Worm (Caenorhabditis elegans) whole organism, L4 larva: Measurements from ENCODE around the gene str-155.
A peak's percentile ranks its signal among the peaks of the same experiment; 100 is the strongest.

Experiments
- D1046.2 ChIP-seq: fragments of 200-800 bp; sonication (Bioruptor generic); IDR thresholded peaks from 2 replicates; pipeline ENCODE4 v1.3.6; 2022; ENCODE audit warnings: missing genetic modification characterization, missing compliant biosample characterization
- F10B5.3 ChIP-seq: sonication (generic microtip); optimal IDR thresholded peaks from 2 replicates; lab custom pipeline; 2016; ENCODE audit warnings: mild to moderate bottlenecking, missing genetic modification characterization, missing compliant biosample characterization
- F26F4.8 ChIP-seq: fragments of 200-800 bp; sonication (Bioruptor generic); conservative IDR thresholded peaks from 2 replicates; pipeline ENCODE4 v1.3.6; 2022; ENCODE audit warnings: missing genetic modification characterization, missing compliant biosample characterization
- F49E8.2 ChIP-seq: sonication (generic microtip); optimal IDR thresholded peaks from 2 replicates; lab custom pipeline; 2016; ENCODE audit warnings: missing compliant biosample characterization, mild to moderate bottlenecking, missing genetic modification characterization, borderline replicate concordance
- T20F7.1 ChIP-seq: fragments of 200-800 bp; sonication (Bioruptor generic); optimal IDR thresholded peaks from 2 replicates; lab custom pipeline; 2018; ENCODE audit warnings: mild to moderate bottlenecking, missing genetic modification characterization, missing compliant biosample characterization
- T26A8.4 ChIP-seq: fragments of 200-800 bp; sonication (Bioruptor generic); IDR thresholded peaks from 2 replicates; pipeline ENCODE4 v1.3.6; 2022; ENCODE audit warnings: missing genetic modification characterization, missing compliant biosample characterization
- ZK337.2 ChIP-seq: fragments of 200-800 bp; sonication (Bioruptor generic); IDR thresholded peaks from 2 replicates; pipeline ENCODE4 v1.3.6; 2022; ENCODE audit warnings: missing genetic modification reagents, missing genetic modification characterization, missing compliant biosample characterization
- arid-1 ChIP-seq: fragments of 200-800 bp; sonication (Bioruptor generic); conservative IDR thresholded peaks from 2 replicates; pipeline ENCODE4 v1.3.6; 2022; ENCODE audit warnings: missing genetic modification reagents, missing genetic modification characterization, missing compliant biosample characterization
- ceh-20 ChIP-seq: fragments of 200-800 bp; sonication (Bioruptor generic); IDR thresholded peaks from 2 replicates; pipeline ENCODE4 v1.3.6; 2022; ENCODE audit warnings: missing genetic modification reagents, missing genetic modification characterization, missing compliant biosample characterization
- ceh-44 ChIP-seq: fragments of 200-800 bp; sonication (Bioruptor generic); IDR thresholded peaks from 2 replicates; pipeline ENCODE4 v1.3.6; 2022; ENCODE audit warnings: missing genetic modification reagents, missing genetic modification characterization, missing compliant biosample characterization
- ceh-62 ChIP-seq: sonication (generic microtip); optimal IDR thresholded peaks from 2 replicates; lab custom pipeline; 2017; ENCODE audit warnings: missing biosample characterization, missing genetic modification characterization
- ceh-82 ChIP-seq: sonication (generic microtip); optimal IDR thresholded peaks from 2 replicates; lab custom pipeline; 2017; ENCODE audit warnings: missing biosample characterization, missing genetic modification characterization
- ctbp-1 ChIP-seq: fragments of 200-800 bp; sonication (Bioruptor generic); IDR thresholded peaks from 2 replicates; pipeline ENCODE4 v1.3.6; 2022; ENCODE audit warnings: missing genetic modification reagents, missing genetic modification characterization, missing compliant biosample characterization
- daf-19 ChIP-seq: fragments of 200-800 bp; sonication (Bioruptor generic); conservative IDR thresholded peaks from 2 replicates; pipeline ENCODE4 v1.3.6; 2022; ENCODE audit warnings: missing genetic modification characterization, missing compliant biosample characterization
- dmd-6 ChIP-seq: fragments of 200-800 bp; sonication (Bioruptor generic); IDR thresholded peaks from 2 replicates; pipeline ENCODE4 v1.3.6; 2022; ENCODE audit warnings: missing genetic modification reagents, missing genetic modification characterization, missing compliant biosample characterization
- dmd-8 ChIP-seq: fragments of 200-800 bp; sonication (Bioruptor generic); IDR thresholded peaks from 2 replicates; pipeline ENCODE4 v1.3.6; 2022; ENCODE audit warnings: missing genetic modification characterization, missing compliant biosample characterization
- dpl-1 ChIP-seq: fragments of 150-350 bp; optimal IDR thresholded peaks from 2 replicates; lab custom pipeline; 2014; ENCODE audit warnings: missing biosample characterization, missing genetic modification reagents, missing genetic modification characterization
- dve-1 ChIP-seq: sonication (generic microtip); optimal IDR thresholded peaks from 2 replicates; lab custom pipeline; 2017; ENCODE audit warnings: antibody characterized with exemption, mild to moderate bottlenecking, missing genetic modification characterization, missing compliant biosample characterization; ENCODE audit not compliant: insufficient read depth
- egl-43 ChIP-seq: fragments of 200-800 bp; sonication (Bioruptor generic); IDR thresholded peaks from 2 replicates; pipeline ENCODE4 v1.3.6; 2022; ENCODE audit warnings: missing genetic modification reagents, missing genetic modification characterization, missing compliant biosample characterization
- hlh-30 ChIP-seq: sonication (generic microtip); optimal IDR thresholded peaks from 2 replicates; lab custom pipeline; 2017; ENCODE audit warnings: antibody characterized with exemption, mild to moderate bottlenecking, missing genetic modification characterization, missing compliant biosample characterization; ENCODE audit not compliant: insufficient read depth
- lim-7 ChIP-seq: fragments of 200-800 bp; sonication (Bioruptor generic); IDR thresholded peaks from 2 replicates; pipeline ENCODE4 v1.3.6; 2022; ENCODE audit warnings: missing genetic modification characterization, missing compliant biosample characterization
- lin-1 ChIP-seq: fragments of 200-800 bp; sonication (Bioruptor generic); IDR thresholded peaks from 2 replicates; pipeline ENCODE4 v1.3.6; 2022; ENCODE audit warnings: missing genetic modification reagents, missing genetic modification characterization, missing compliant biosample characterization
- lin-29 ChIP-seq: fragments of 200-800 bp; sonication (Bioruptor generic); IDR thresholded peaks from 2 replicates; pipeline ENCODE4 v1.3.6; 2022; ENCODE audit warnings: missing genetic modification reagents, missing genetic modification characterization, missing compliant biosample characterization
- lin-38 ChIP-seq: fragments of 200-800 bp; sonication (Bioruptor generic); IDR thresholded peaks from 2 replicates; pipeline ENCODE4 v1.3.6; 2022; ENCODE audit warnings: missing genetic modification reagents, missing genetic modification characterization, missing compliant biosample characterization
- lin-39 ChIP-seq: fragments of 150-350 bp; optimal IDR thresholded peaks from 2 replicates; lab custom pipeline; 2014; ENCODE audit warnings: missing biosample characterization, missing genetic modification reagents, missing genetic modification characterization
- lsy-2 ChIP-seq, 2 experiments: fragments of 150-350 bp in 1 of 2; sonication (generic microtip) in 1 of 2; optimal IDR thresholded peaks; 2 replicates each; lab custom pipeline; 2014 to 2017; ENCODE audit warnings: missing biosample characterization in 2 of 2, missing genetic modification characterization in 2 of 2
- madf-5 ChIP-seq, 2 experiments: fragments of 200-800 bp; sonication (Bioruptor generic); IDR thresholded peaks; 2 replicates each; pipeline ENCODE4 v1.3.6; 2022; ENCODE audit warnings: missing compliant biosample characterization in 2 of 2, missing genetic modification characterization in 2 of 2
- mdt-29 ChIP-seq: fragments of 200-800 bp; sonication (Bioruptor generic); IDR thresholded peaks from 2 replicates; pipeline ENCODE4 v1.3.6; 2022; ENCODE audit warnings: missing genetic modification reagents, missing genetic modification characterization, missing compliant biosample characterization
- mes-2 ChIP-seq: sonication (generic microtip); optimal IDR thresholded peaks from 2 replicates; lab custom pipeline; 2016; ENCODE audit warnings: missing genotype, mild to moderate bottlenecking, missing genetic modification characterization, missing compliant biosample characterization; ENCODE audit not compliant: poor library complexity, severe bottlenecking
- mxl-2 ChIP-seq: fragments of 200-800 bp; sonication (Bioruptor generic); conservative IDR thresholded peaks from 2 replicates; pipeline ENCODE4 v1.3.6; 2022; ENCODE audit warnings: missing genetic modification reagents, missing genetic modification characterization, missing compliant biosample characterization
- mxl-3 ChIP-seq: fragments of 200-800 bp; sonication (Bioruptor generic); optimal IDR thresholded peaks from 2 replicates; lab custom pipeline; 2018; ENCODE audit warnings: mild to moderate bottlenecking, missing genetic modification characterization, missing compliant biosample characterization
- nhr-10 ChIP-seq: fragments of 150-350 bp; optimal IDR thresholded peaks from 2 replicates; lab custom pipeline; 2014; ENCODE audit warnings: missing biosample characterization, missing genetic modification characterization
- nhr-102 ChIP-seq: sonication (generic microtip); optimal IDR thresholded peaks from 2 replicates; lab custom pipeline; 2016; ENCODE audit warnings: mild to moderate bottlenecking, missing genetic modification characterization, moderate library complexity, missing compliant biosample characterization
- nhr-237 ChIP-seq: sonication (generic microtip); optimal IDR thresholded peaks from 2 replicates; lab custom pipeline; 2017; ENCODE audit warnings: missing biosample characterization, missing genetic modification characterization
- nhr-28 ChIP-seq: fragments of 150-350 bp; optimal IDR thresholded peaks from 2 replicates; lab custom pipeline; 2014; ENCODE audit warnings: missing biosample characterization, missing genetic modification characterization
- nhr-41 ChIP-seq: fragments of 200-800 bp; sonication (Bioruptor generic); IDR thresholded peaks from 2 replicates; pipeline ENCODE4 v1.3.6; 2022; ENCODE audit warnings: missing genetic modification reagents, missing genetic modification characterization, missing compliant biosample characterization
- nhr-42 ChIP-seq: fragments of 200-800 bp; sonication (Bioruptor generic); IDR thresholded peaks from 2 replicates; pipeline ENCODE4 v1.3.6; 2022; ENCODE audit warnings: missing genetic modification characterization, missing compliant biosample characterization
- nhr-6 ChIP-seq: fragments of 150-350 bp; optimal IDR thresholded peaks from 2 replicates; lab custom pipeline; 2014; ENCODE audit warnings: missing biosample characterization, missing genetic modification characterization
- nhr-76 ChIP-seq: fragments of 150-350 bp; optimal IDR thresholded peaks from 2 replicates; lab custom pipeline; 2014; ENCODE audit warnings: missing biosample characterization, missing genetic modification characterization
- nhr-77 ChIP-seq: fragments of 150-350 bp; optimal IDR thresholded peaks from 2 replicates; lab custom pipeline; 2014; ENCODE audit warnings: missing biosample characterization, missing genetic modification characterization
- pha-4 ChIP-seq, 2 experiments: fragments of 150-350 bp in 1 of 2; fragments of 200-800 bp in 1 of 2; sonication (Bioruptor generic) in 1 of 2; IDR thresholded peaks in 1 of 2; optimal IDR thresholded peaks in 1 of 2; 2 replicates each; pipeline versions ENCODE4 v1.3.6 to Lab custom; 2014 to 2022; ENCODE audit warnings: missing genetic modification characterization in 2 of 2, missing genetic modification reagents in 2 of 2, missing biosample characterization in 1 of 2, missing compliant biosample characterization in 1 of 2
- skn-1 ChIP-seq: fragments of 150-350 bp; optimal IDR thresholded peaks from 2 replicates; lab custom pipeline; 2014; ENCODE audit warnings: missing biosample characterization, missing genetic modification characterization
- snpc-1.2 ChIP-seq: fragments of 200-800 bp; sonication (Bioruptor generic); IDR thresholded peaks from 2 replicates; pipeline ENCODE4 v1.3.6; 2022; ENCODE audit warnings: missing genetic modification reagents, missing genetic modification characterization, missing compliant biosample characterization
- snpc-4 ChIP-seq: fragments of 150-350 bp; optimal IDR thresholded peaks from 2 replicates; lab custom pipeline; 2014; ENCODE audit warnings: missing biosample characterization, missing genetic modification characterization
- spr-1 ChIP-seq: sonication (generic microtip); optimal IDR thresholded peaks from 2 replicates; lab custom pipeline; 2016; ENCODE audit warnings: mild to moderate bottlenecking, missing genetic modification characterization, missing compliant biosample characterization
- unc-62 ChIP-seq, 3 experiments: fragments of 150-350 bp in 1 of 3; sonication (generic microtip); optimal IDR thresholded peaks in 2 of 3; peaks in 1 of 3; 1 replicate in 1 of 3; 2 replicates in 2 of 3; lab custom pipeline; 2014 to 2017; ENCODE audit warnings: missing biosample characterization in 3 of 3, missing genetic modification characterization in 3 of 3, missing genetic modification reagents in 3 of 3, missing genotype in 1 of 3
- zag-1 ChIP-seq: fragments of 150-350 bp; optimal IDR thresholded peaks from 2 replicates; lab custom pipeline; 2014; ENCODE audit warnings: missing biosample characterization, missing genetic modification characterization
- zfp-2 ChIP-seq: sonication (generic microtip); optimal IDR thresholded peaks from 2 replicates; lab custom pipeline; 2016; ENCODE audit warnings: mild to moderate bottlenecking, missing genetic modification characterization, missing compliant biosample characterization
- zfp-3 ChIP-seq: fragments of 200-800 bp; sonication (Bioruptor generic); conservative IDR thresholded peaks from 2 replicates; pipeline ENCODE4 v1.3.6; 2022; ENCODE audit warnings: missing genetic modification reagents, missing genetic modification characterization, missing compliant biosample characterization

str-155 gene

DNA sequence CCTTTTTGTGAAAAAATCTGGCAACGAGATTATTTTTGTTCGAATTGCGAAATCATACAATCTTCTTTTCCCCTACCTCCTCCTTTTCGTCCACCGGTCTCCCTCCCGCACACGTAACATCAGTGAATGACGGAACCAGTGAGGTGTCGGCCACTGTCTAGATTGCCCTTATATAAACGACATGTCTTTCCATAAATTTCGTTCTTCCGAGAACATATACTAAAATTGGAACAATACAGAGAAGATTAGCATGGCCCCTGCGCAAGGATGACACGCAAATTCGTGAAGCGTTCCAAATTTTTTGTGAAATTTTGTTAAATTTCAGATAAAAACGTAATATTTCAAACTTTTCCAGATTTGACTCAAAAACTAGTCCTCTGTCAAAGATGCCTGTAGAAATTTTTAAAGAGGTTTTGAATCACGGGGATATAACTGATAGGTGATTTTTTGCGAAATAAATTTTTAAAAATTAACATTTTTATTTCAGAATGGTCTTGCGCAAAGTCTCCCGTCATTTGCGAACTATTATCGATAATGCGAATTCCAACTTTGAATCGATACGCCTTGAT is 15.0 kb downstream of the str-155 start (continued):
- peak; percentile 25 for TF ChIP-seq hlh-30
- TF ChIP-seq lin-29 = no peak
- no peak for TF ChIP-seq mxl-3 (GFP tag; lab: Kevin White, UChicago)
- 0 out of 2 replicates have a peak, but pooled peaks have one; percentile 29 for TF ChIP-seq daf-19 (GFP tag; lab: Robert Waterston, UW)
- no peak for TF ChIP-seq D1046.2 (GFP tag; lab: Robert Waterston, UW)
- TF ChIP-seq zfp-2 = no peak
- TF ChIP-seq skn-1 (tag; lab: Kevin White, UChicago) = no peak
- TF ChIP-seq dmd-6 (GFP tag; lab: Robert Waterston, UW) = no peak; the same call in 1 of the 2 replicates
- no peak for TF ChIP-seq dpl-1
- no peak for TF ChIP-seq nhr-6
- no peak for TF ChIP-seq lim-7 (GFP tag; lab: Robert Waterston, UW)
- TF ChIP-seq nhr-10 (tag; lab: Kevin White, UChicago) = no peak
- TF ChIP-seq arid-1 (GFP tag; lab: Robert Waterston, UW) = no peak
- TF ChIP-seq lin-1 (GFP tag; lab: Robert Waterston, UW) = no peak
- no peak; the same call in 1 of the 2 replicates for TF ChIP-seq lin-38 (GFP tag; lab: Robert Waterston, UW)
- no peak for TF ChIP-seq nhr-237
- no peak for TF ChIP-seq ceh-82 (tag; lab: Kevin White, UChicago)
- TF ChIP-seq mes-2 = no peak
- no peak for TF ChIP-seq unc-62 (GFP tag; optimal IDR thresholded peaks at IDR 0.05 in 1 of 2; lab: Kevin White, UChicago)
- no peak for TF ChIP-seq unc-62 (tag; optimal IDR thresholded peaks at IDR 0.05; lab: Kevin White, UChicago)
- no peak for TF ChIP-seq zag-1 (tag; lab: Kevin White, UChicago)
- TF ChIP-seq T20F7.1 (GFP tag; lab: Kevin White, UChicago) = no peak
- TF ChIP-seq dve-1 (tag; lab: Kevin White, UChicago) = peak; percentile 42
- peak; percentile 37 to 50; a peak in 1 of 4 replicates for TF ChIP-seq madf-5 (GFP tag; IDR thresholded peaks at IDR 0.05; lab: Robert Waterston, UW)
- no peak for TF ChIP-seq nhr-76 (tag; lab: Kevin White, UChicago)
- peak; percentile 57 for TF ChIP-seq spr-1 (tag; lab: Kevin White, UChicago)
- no peak for TF ChIP-seq ctbp-1 (GFP tag; lab: Robert Waterston, UW)
- TF ChIP-seq egl-43 = no peak
- TF ChIP-seq ceh-44 (GFP tag; lab: Robert Waterston, UW) = peak; percentile 9; the same call in 1 of the 2 replicates
- TF ChIP-seq zfp-3 (GFP tag; lab: Robert Waterston, UW) = no peak
- TF ChIP-seq pha-4 (GFP tag; IDR thresholded peaks at IDR 0.05; lab: Robert Waterston, UW) = peak; percentile 51; the same call in 1 of the 2 replicates
- no peak for TF ChIP-seq pha-4 (tag; optimal IDR thresholded peaks at IDR 0.05; lab: Kevin White, UChicago)
- no peak for TF ChIP-seq lsy-2 (tag; optimal IDR thresholded peaks at IDR 0.05; lab: Kevin White, UChicago)
- no peak for TF ChIP-seq nhr-41 (GFP tag; lab: Robert Waterston, UW)
- TF ChIP-seq F26F4.8 (GFP tag; lab: Robert Waterston, UW) = peak; percentile 89
- no peak for TF ChIP-seq T26A8.4
- no peak for TF ChIP-seq ceh-62 (tag; lab: Kevin White, UChicago)
- peak; percentile 79 for TF ChIP-seq F49E8.2 (tag; lab: Kevin White, UChicago)
- TF ChIP-seq nhr-28 (tag; lab: Kevin White, UChicago) = no peak
- TF ChIP-seq ZK337.2 (GFP tag; lab: Robert Waterston, UW) = 0 out of 2 replicates have a peak, but pooled peaks have one; percentile 59
- TF ChIP-seq snpc-4 (tag; lab: Kevin White, UChicago) = peak; percentile 82
- TF ChIP-seq snpc-1.2 (GFP tag; lab: Robert Waterston, UW) = peak; percentile 98
- TF ChIP-seq nhr-42 = no peak
- TF ChIP-seq F10B5.3 (tag; lab: Kevin White, UChicago) = no peak
- TF ChIP-seq mxl-2 = no peak; the same call in 1 of the 2 replicates
- TF ChIP-seq dmd-8 (GFP tag; lab: Robert Waterston, UW) = no peak
- no peak for TF ChIP-seq lin-39 (tag; lab: Kevin White, UChicago)
- TF ChIP-seq mdt-29 (GFP tag; lab: Robert Waterston, UW) = peak; percentile 77
- no peak for TF ChIP-seq ceh-20 (GFP tag; lab: Robert Waterston, UW)
- no peak for TF ChIP-seq nhr-77 (tag; lab: Kevin White, UChicago)
- TF ChIP-seq nhr-102 (tag; lab: Kevin White, UChicago) = peak; percentile 60
